Fruit fly (Drosophila melanogaster): ENCODE data around the gene Ugt35B1.

dm6 chr3R:11216156-11216630, 46.1 kb upstream of the Ugt35B1 start, which contains the start of the genes RpS25 and CG4820:
- TF ChIP-seq Sin3A (optimal IDR thresholded peaks at IDR 0.05) (no peak), psq (optimal IDR thresholded peaks at IDR 0.05) (no peak), insv (optimal IDR thresholded peaks at IDR 0.05) (no peak)
